Fruit fly (Drosophila melanogaster) whole organism, embryonic: ENCODE results near the gene CG5446.
A peak's percentile ranks its signal among the peaks of the same experiment; 100 is the strongest.

Source experiments
- Adf1 ChIP-seq: fragments of 200-800 bp; sonication (Bioruptor generic); IDR thresholded peaks from 2 replicates; pipeline ENCODE4 v1.3.6; 2022; ENCODE audit warnings: missing biosample characterization, missing genetic modification characterization
- CG10959 ChIP-seq: fragments of 200-800 bp; sonication (Bioruptor generic); IDR thresholded peaks from 2 replicates; pipeline ENCODE4 v1.3.6; 2022; ENCODE audit warnings: missing biosample characterization, missing genetic modification characterization
- CG12219 ChIP-seq: fragments of 200-800 bp; sonication (Bioruptor generic); optimal IDR thresholded peaks from 3 replicates; lab custom pipeline; 2018; ENCODE audit warnings: missing biosample characterization, mild to moderate bottlenecking, missing genetic modification characterization
- CG12659 ChIP-seq: fragments of 200-800 bp; sonication (Bioruptor generic); optimal IDR thresholded peaks from 3 replicates; lab custom pipeline; 2017; ENCODE audit warnings: mild to moderate bottlenecking, missing biosample characterization, missing genetic modification reagents, missing genetic modification characterization
- CG13775 ChIP-seq: fragments of 200-800 bp; sonication (Bioruptor generic); optimal IDR thresholded peaks from 3 replicates; lab custom pipeline; 2017; ENCODE audit warnings: missing biosample characterization, mild to moderate bottlenecking, missing genetic modification characterization
- CG15011 ChIP-seq: fragments of 200-800 bp; sonication (Bioruptor generic); optimal IDR thresholded peaks from 3 replicates; lab custom pipeline; 2018; ENCODE audit warnings: missing biosample characterization, mild to moderate bottlenecking, missing genetic modification characterization
- CG15696 ChIP-seq: fragments of 200-800 bp; sonication (Bioruptor generic); optimal IDR thresholded peaks from 2 replicates; lab custom pipeline; 2019; ENCODE audit warnings: missing biosample characterization, mild to moderate bottlenecking, missing genetic modification characterization, moderate library complexity
- CG2889 ChIP-seq: fragments of 200-800 bp; sonication (Bioruptor generic); IDR thresholded peaks from 3 replicates; pipeline ENCODE4 v1.3.6; 2022; ENCODE audit warnings: missing biosample characterization, missing genetic modification characterization
- CG3163 ChIP-seq: fragments of 200-800 bp; sonication (Bioruptor generic); optimal IDR thresholded peaks from 3 replicates; lab custom pipeline; 2016; ENCODE audit warnings: missing biosample characterization, missing genetic modification characterization
- CG32767 ChIP-seq: fragments of 200-800 bp; sonication (Bioruptor generic); IDR thresholded peaks from 2 replicates; pipeline ENCODE4 v1.3.6; 2022; ENCODE audit warnings: missing biosample characterization, missing genetic modification characterization
- CG7271 ChIP-seq: fragments of 200-800 bp; sonication (Bioruptor generic); optimal IDR thresholded peaks from 2 replicates; lab custom pipeline; 2018; ENCODE audit warnings: missing biosample characterization, mild to moderate bottlenecking, missing genetic modification characterization, moderate library complexity
- CG7556 ChIP-seq: fragments of 200-800 bp; sonication (Bioruptor generic); optimal IDR thresholded peaks from 2 replicates; lab custom pipeline; 2017; ENCODE audit warnings: missing biosample characterization, mild to moderate bottlenecking, missing genetic modification characterization
- CG7745 ChIP-seq: fragments of 200-800 bp; sonication (Bioruptor generic); optimal IDR thresholded peaks from 2 replicates; lab custom pipeline; 2018; ENCODE audit warnings: missing biosample characterization, mild to moderate bottlenecking, missing genetic modification characterization, moderate library complexity
- CG8388 ChIP-seq: fragments of 200-800 bp; sonication (Bioruptor generic); optimal IDR thresholded peaks from 2 replicates; lab custom pipeline; 2019; ENCODE audit warnings: missing biosample characterization, mild to moderate bottlenecking, missing genetic modification characterization, moderate library complexity
- CG8478 ChIP-seq: fragments of >200 bp; optimal IDR thresholded peaks from 2 replicates; lab custom pipeline; 2018
- CG8765 ChIP-seq: fragments of 200-800 bp; sonication (Bioruptor generic); IDR thresholded peaks from 2 replicates; pipeline ENCODE4 v1.3.6; 2022; ENCODE audit warnings: missing biosample characterization, missing genetic modification characterization
- CG8944 ChIP-seq: fragments of 200-800 bp; sonication (Bioruptor generic); optimal IDR thresholded peaks from 3 replicates; lab custom pipeline; 2016; ENCODE audit warnings: missing biosample characterization, missing genetic modification characterization
- CG9609 ChIP-seq: fragments of 200-800 bp; sonication (Bioruptor generic); optimal IDR thresholded peaks from 3 replicates; lab custom pipeline; 2016; ENCODE audit warnings: missing biosample characterization, missing genetic modification characterization
- CG9727 ChIP-seq: fragments of 200-800 bp; sonication (Bioruptor generic); optimal IDR thresholded peaks from 3 replicates; lab custom pipeline; 2017; ENCODE audit warnings: missing biosample characterization, mild to moderate bottlenecking, missing genetic modification characterization
- Drgx ChIP-seq: fragments of 200-800 bp; sonication (Bioruptor generic); IDR thresholded peaks from 2 replicates; pipeline ENCODE4 v1.3.6; 2022; ENCODE audit warnings: missing biosample characterization, missing genetic modification characterization
- Ets65A ChIP-seq: fragments of 200-800 bp; sonication (Bioruptor generic); peaks from one replicate; lab custom pipeline; 2016; ENCODE audit warnings: missing biosample characterization, missing genetic modification characterization
- Fer2 ChIP-seq: fragments of 200-800 bp; sonication (Bioruptor generic); optimal IDR thresholded peaks from 2 replicates; lab custom pipeline; 2018; ENCODE audit warnings: missing biosample characterization, mild to moderate bottlenecking, missing genetic modification characterization, moderate library complexity
- HLHmδ ChIP-seq: fragments of 200-800 bp; sonication (Bioruptor generic); optimal IDR thresholded peaks from 2 replicates; lab custom pipeline; 2018; ENCODE audit warnings: missing biosample characterization, mild to moderate bottlenecking, missing genetic modification characterization, moderate library complexity
- HmgD ChIP-seq: fragments of 200-800 bp; sonication (Bioruptor generic); optimal IDR thresholded peaks from 3 replicates; lab custom pipeline; 2016; ENCODE audit warnings: missing biosample characterization, missing genetic modification characterization
- Meics ChIP-seq: fragments of 200-800 bp; sonication (Bioruptor generic); optimal IDR thresholded peaks from 2 replicates; lab custom pipeline; 2017; ENCODE audit warnings: missing biosample characterization, mild to moderate bottlenecking, missing genetic modification characterization
- Myb ChIP-seq: fragments of 200-800 bp; sonication (Bioruptor generic); optimal IDR thresholded peaks from 2 replicates; lab custom pipeline; 2016; ENCODE audit warnings: missing biosample characterization, missing genetic modification characterization
- NC2α ChIP-seq: fragments of 200-800 bp; sonication (Bioruptor generic); optimal IDR thresholded peaks from 2 replicates; lab custom pipeline; 2016; ENCODE audit warnings: missing biosample characterization, missing genetic modification characterization
- Neu2 ChIP-seq: fragments of 200-800 bp; sonication (Bioruptor generic); optimal IDR thresholded peaks from 3 replicates; lab custom pipeline; 2016; ENCODE audit warnings: missing biosample characterization, missing genetic modification characterization, borderline replicate concordance
- Rfx ChIP-seq: fragments of 200-800 bp; sonication (Bioruptor generic); IDR thresholded peaks from 2 replicates; pipeline ENCODE4 v1.3.6; 2022; ENCODE audit warnings: missing biosample characterization, missing genetic modification characterization
- Spps ChIP-seq: fragments of 200-800 bp; sonication (Bioruptor generic); optimal IDR thresholded peaks from 2 replicates; lab custom pipeline; 2018; ENCODE audit warnings: missing biosample characterization, mild to moderate bottlenecking, missing genetic modification characterization
- abd-A ChIP-seq: fragments of 200-800 bp; sonication (Bioruptor generic); optimal IDR thresholded peaks from 3 replicates; lab custom pipeline; 2019; ENCODE audit warnings: missing biosample characterization, mild to moderate bottlenecking, missing genetic modification characterization, moderate library complexity
- ap ChIP-seq: fragments of 200-800 bp; sonication (Bioruptor generic); IDR thresholded peaks from 2 replicates; pipeline ENCODE4 v1.3.6; 2022; ENCODE audit warnings: missing biosample characterization, missing genetic modification characterization
- ara ChIP-seq: fragments of 200-800 bp; sonication (Bioruptor generic); IDR thresholded peaks from 2 replicates; pipeline ENCODE4 v1.3.6; 2022; ENCODE audit warnings: missing biosample characterization, missing genetic modification characterization
- bcd ChIP-seq: fragments of 200-800 bp; sonication (Bioruptor generic); optimal IDR thresholded peaks from 2 replicates; lab custom pipeline; 2017; ENCODE audit warnings: missing biosample characterization, mild to moderate bottlenecking, missing genetic modification characterization
- bigmax ChIP-seq: fragments of 200-800 bp; sonication (Bioruptor generic); optimal IDR thresholded peaks from 2 replicates; lab custom pipeline; 2018; ENCODE audit warnings: missing biosample characterization, mild to moderate bottlenecking, missing genetic modification characterization
- crc ChIP-seq: fragments of 200-800 bp; sonication (Bioruptor generic); optimal IDR thresholded peaks from 2 replicates; lab custom pipeline; 2016; ENCODE audit warnings: missing biosample characterization, missing genetic modification characterization
- crp ChIP-seq, 2 experiments: fragments of 200-800 bp; sonication (Bioruptor generic); optimal IDR thresholded peaks; 2 replicates in 1 of 2; 3 replicates in 1 of 2; lab custom pipeline; 2017; ENCODE audit warnings: missing biosample characterization in 2 of 2, missing genetic modification characterization in 2 of 2, mild to moderate bottlenecking in 1 of 2, moderate library complexity in 1 of 2
- emc ChIP-seq: fragments of 200-800 bp; sonication (Bioruptor generic); optimal IDR thresholded peaks from 2 replicates; lab custom pipeline; 2016; ENCODE audit warnings: missing biosample characterization, missing genetic modification characterization
- ewg ChIP-seq: fragments of 200-800 bp; sonication (Bioruptor generic); optimal IDR thresholded peaks from 3 replicates; lab custom pipeline; 2017; ENCODE audit warnings: mild to moderate bottlenecking, missing biosample characterization, missing genetic modification reagents, missing genetic modification characterization
- grn ChIP-seq: fragments of 200-800 bp; sonication (Bioruptor generic); optimal IDR thresholded peaks from 3 replicates; lab custom pipeline; 2017; ENCODE audit warnings: missing biosample characterization, missing genetic modification characterization
- gro ChIP-seq: fragments of 200-800 bp; sonication (Bioruptor generic); optimal IDR thresholded peaks from 2 replicates; lab custom pipeline; 2016; ENCODE audit warnings: missing biosample characterization, missing genetic modification characterization
- kah ChIP-seq: fragments of 200-800 bp; sonication (Bioruptor generic); optimal IDR thresholded peaks from 2 replicates; lab custom pipeline; 2018; ENCODE audit warnings: missing biosample characterization, mild to moderate bottlenecking, missing genetic modification characterization
- lab ChIP-seq: fragments of 200-800 bp; sonication (Bioruptor generic); optimal IDR thresholded peaks from 3 replicates; lab custom pipeline; 2017; ENCODE audit warnings: missing biosample characterization, missing genetic modification characterization, mild to moderate bottlenecking, moderate library complexity, missing genetic modification reagents
- lov ChIP-seq, 2 experiments: fragments of 200-800 bp in 1 of 2; fragments of >200 bp in 1 of 2; sonication (Bioruptor generic) in 1 of 2; IDR thresholded peaks in 1 of 2; optimal IDR thresholded peaks in 1 of 2; 2 replicates in 1 of 2; 3 replicates in 1 of 2; pipeline versions ENCODE4 v1.3.6 to Lab custom; 2017 to 2022; ENCODE audit warnings: missing biosample characterization in 1 of 2, missing genetic modification characterization in 1 of 2
- nmo ChIP-seq: fragments of 200-800 bp; sonication (Bioruptor generic); optimal IDR thresholded peaks from 2 replicates; lab custom pipeline; 2018; ENCODE audit warnings: missing biosample characterization, mild to moderate bottlenecking, missing genetic modification characterization, moderate library complexity
- pros ChIP-seq: fragments of 200-800 bp; sonication (Bioruptor generic); optimal IDR thresholded peaks from 3 replicates; lab custom pipeline; 2019; ENCODE audit warnings: missing biosample characterization, mild to moderate bottlenecking, missing genetic modification characterization, moderate library complexity
- sisA ChIP-seq: fragments of 200-800 bp; sonication (Bioruptor generic); IDR thresholded peaks from 2 replicates; pipeline ENCODE4 v1.3.6; 2022; ENCODE audit warnings: missing biosample characterization, missing genetic modification characterization
- tin ChIP-seq: fragments of 200-800 bp; sonication (Bioruptor generic); optimal IDR thresholded peaks from 3 replicates; lab custom pipeline; 2016; ENCODE audit warnings: missing biosample characterization, missing genetic modification characterization
- yki ChIP-seq: fragments of >200 bp; optimal IDR thresholded peaks from 3 replicates; lab custom pipeline; 2018
- zfh1 ChIP-seq: fragments of 200-800 bp; sonication (Bioruptor generic); IDR thresholded peaks from 3 replicates; pipeline ENCODE4 v1.3.6; 2022; ENCODE audit warnings: missing biosample characterization, missing genetic modification characterization
- zfh2 ChIP-seq: fragments of 200-800 bp; sonication (Bioruptor generic); optimal IDR thresholded peaks from 2 replicates; lab custom pipeline; 2016; ENCODE audit warnings: missing biosample characterization, missing genetic modification characterization

CG5446 gene

dm6 chr2L:12427487-12428101 is at the start of gene CG5446, which contains the start of gene Trm1 (continued):
- TF ChIP-seq CG10959 (GFP tag; lab: Robert Waterston, UW): no peak
- TF ChIP-seq zfh1 (GFP tag; lab: Robert Waterston, UW): peak; percentile 17; the same call in 1 of the 3 replicates
- peak; percentile 76 for TF ChIP-seq lab (GFP tag; lab: Kevin White, UChicago)
- no peak for TF ChIP-seq ara (GFP tag; lab: Robert Waterston, UW)
- peak; percentile 35; the same call in 1 of the 2 replicates for TF ChIP-seq CG32767 (GFP tag; lab: Robert Waterston, UW)
- no peak for TF ChIP-seq CG8944 (GFP tag; lab: Kevin White, UChicago)
- no peak for TF ChIP-seq CG12219 (GFP tag; lab: Kevin White, UChicago)
- TF ChIP-seq CG9609: no peak
- TF ChIP-seq gro (GFP tag; lab: Kevin White, UChicago): no peak
- TF ChIP-seq lov (optimal IDR thresholded peaks at IDR 0.05; lab: Kevin White, UChicago): no peak
- no peak for TF ChIP-seq lov (GFP tag; IDR thresholded peaks at IDR 0.05; lab: Robert Waterston, UW)
- no peak for TF ChIP-seq CG2889
- TF ChIP-seq CG8478 (lab: Kevin White, UChicago): no peak
- TF ChIP-seq Myb (GFP tag; lab: Kevin White, UChicago): no peak
- TF ChIP-seq emc (GFP tag; lab: Kevin White, UChicago): no peak
- TF ChIP-seq Ets65A (GFP tag; lab: Kevin White, UChicago): peak; percentile 47
- peak; percentile 33; the same call in 1 of the 2 replicates for TF ChIP-seq Drgx
- no peak for TF ChIP-seq NC2α
- peak; percentile 56 for TF ChIP-seq Rfx (GFP tag; lab: Robert Waterston, UW)
- peak; percentile 75 for TF ChIP-seq CG13775 (GFP tag; lab: Kevin White, UChicago)
- TF ChIP-seq CG7271: peak; percentile 48
- peak; percentile 76 for TF ChIP-seq Meics
- peak; percentile 36; the same call in 1 of the 2 replicates for TF ChIP-seq Adf1 (GFP tag; lab: Robert Waterston, UW)
- no peak for TF ChIP-seq ap (GFP tag; lab: Robert Waterston, UW)
- TF ChIP-seq yki (lab: Kevin White, UChicago): no peak
- TF ChIP-seq kah (GFP tag; lab: Kevin White, UChicago): no peak
- peak; percentile 72 for TF ChIP-seq CG15696
- peak; percentile 66 for TF ChIP-seq bcd (GFP tag; lab: Kevin White, UChicago)
- no peak for TF ChIP-seq CG7745 (tag; lab: Kevin White, UChicago)
- no peak for TF ChIP-seq HLHmδ (GFP tag; lab: Kevin White, UChicago)
- peak; percentile 83 for TF ChIP-seq nmo (GFP tag; lab: Kevin White, UChicago)
- TF ChIP-seq Spps (tag; lab: Kevin White, UChicago): peak; percentile 47
- peak; percentile 3 for TF ChIP-seq zfh2 (GFP tag; lab: Kevin White, UChicago)
- TF ChIP-seq bigmax (GFP tag; lab: Kevin White, UChicago): no peak
- TF ChIP-seq sisA (GFP tag; lab: Robert Waterston, UW): no peak
- peak; percentile 43 for TF ChIP-seq tin
- peak; percentile 74 for TF ChIP-seq CG8388 (GFP tag; lab: Kevin White, UChicago)
- no peak for TF ChIP-seq crp (GFP tag; optimal IDR thresholded peaks at IDR 0.05; lab: Kevin White, UChicago)
- TF ChIP-seq Neu2 (GFP tag; lab: Kevin White, UChicago): no peak
- TF ChIP-seq CG12659 (GFP tag; lab: Kevin White, UChicago): peak; percentile 86
- no peak for TF ChIP-seq CG3163 (GFP tag; lab: Kevin White, UChicago)
- peak; percentile 84 for TF ChIP-seq CG9727
- TF ChIP-seq CG8765 (GFP tag; lab: Robert Waterston, UW): no peak
- TF ChIP-seq Fer2: peak; percentile 31
- TF ChIP-seq crc (GFP tag; lab: Kevin White, UChicago): no peak
- TF ChIP-seq grn (GFP tag; lab: Kevin White, UChicago): no peak
- TF ChIP-seq CG7556 (GFP tag; lab: Kevin White, UChicago): peak; percentile 85
- TF ChIP-seq HmgD: no peak
- TF ChIP-seq pros (GFP tag; lab: Kevin White, UChicago): no peak
- peak; percentile 29 for TF ChIP-seq ewg (GFP tag; lab: Kevin White, UChicago)
- no peak for TF ChIP-seq abd-A
- no peak for TF ChIP-seq CG15011 (GFP tag; lab: Kevin White, UChicago)
